Worm (Caenorhabditis elegans) whole organism, L4 larva: Measurements from ENCODE around the gene clh-6.

ENCODE experiments used
- ama-1 ChIP-seq: fragments of 150-350 bp; optimal IDR thresholded peaks from 2 replicates; lab custom pipeline; 2014; ENCODE audit warnings: inconsistent platforms, mixed read lengths
- ces-1 ChIP-seq: fragments of 150-350 bp; sonication (generic microtip); optimal IDR thresholded peaks from 4 replicates; lab custom pipeline; 2014; ENCODE audit warnings: missing biosample characterization, missing genetic modification reagents, missing genetic modification characterization
- fos-1 ChIP-seq: fragments of 150-350 bp; optimal IDR thresholded peaks from 2 replicates; lab custom pipeline; 2014; ENCODE audit warnings: missing biosample characterization, missing genetic modification characterization
- lin-39 ChIP-seq: fragments of 150-350 bp; optimal IDR thresholded peaks from 2 replicates; lab custom pipeline; 2014; ENCODE audit warnings: missing biosample characterization, missing genetic modification reagents, missing genetic modification characterization
- mep-1 ChIP-seq: fragments of 150-350 bp; sonication (generic microtip); optimal IDR thresholded peaks from 3 replicates; lab custom pipeline; 2014; ENCODE audit warnings: missing biosample characterization, missing genetic modification characterization
- nhr-237 ChIP-seq: sonication (generic microtip); optimal IDR thresholded peaks from 2 replicates; lab custom pipeline; 2017; ENCODE audit warnings: missing biosample characterization, missing genetic modification characterization
- nhr-28 ChIP-seq: fragments of 150-350 bp; optimal IDR thresholded peaks from 2 replicates; lab custom pipeline; 2014; ENCODE audit warnings: missing biosample characterization, missing genetic modification characterization
- nhr-6 ChIP-seq: fragments of 150-350 bp; optimal IDR thresholded peaks from 2 replicates; lab custom pipeline; 2014; ENCODE audit warnings: missing biosample characterization, missing genetic modification characterization
- skn-1 ChIP-seq: fragments of 150-350 bp; optimal IDR thresholded peaks from 2 replicates; lab custom pipeline; 2014; ENCODE audit warnings: missing biosample characterization, missing genetic modification characterization
- unc-130 ChIP-seq: sonication (generic microtip); optimal IDR thresholded peaks from 2 replicates; lab custom pipeline; 2016; ENCODE audit warnings: missing genetic modification reagents, missing genetic modification characterization, missing compliant biosample characterization
- unc-62 ChIP-seq, 3 experiments: fragments of 150-350 bp in 1 of 3; sonication (generic microtip); optimal IDR thresholded peaks in 2 of 3; peaks in 1 of 3; 1 replicate in 1 of 3; 2 replicates in 2 of 3; lab custom pipeline; 2014 to 2017; ENCODE audit warnings: missing biosample characterization in 3 of 3, missing genetic modification characterization in 3 of 3, missing genetic modification reagents in 3 of 3, missing genotype in 1 of 3
- ztf-11 ChIP-seq: fragments of 150-350 bp; optimal IDR thresholded peaks from 2 replicates; lab custom pipeline; 2014; ENCODE audit warnings: missing biosample characterization, missing genetic modification characterization

DNA sequence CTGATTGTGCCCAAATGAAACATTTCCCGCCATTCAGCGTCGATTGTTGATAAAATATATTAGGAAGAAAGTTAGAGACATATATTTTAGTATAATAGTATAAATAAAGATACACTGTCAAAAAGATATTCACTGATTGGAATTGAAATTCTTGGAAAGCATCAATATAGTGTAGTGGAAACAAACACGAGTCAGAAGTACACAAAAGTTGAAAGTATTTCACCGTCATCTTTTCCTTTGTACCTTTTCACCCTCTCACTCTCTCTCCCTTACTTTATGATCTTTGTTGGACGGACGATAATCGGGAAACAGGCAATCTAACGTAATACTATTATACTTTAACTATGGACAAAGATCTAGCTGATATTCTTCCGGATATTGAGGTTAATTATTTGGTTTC, 30.9 kb upstream of the clh-6 start, which contains the start of gene nhr-208:
- TF ChIP-seq lin-39 (tag; lab: Kevin White, UChicago) = no peak
- no peak for TF ChIP-seq unc-130 (GFP tag; lab: Kevin White, UChicago)
- TF ChIP-seq nhr-28 = peak; percentile 62
- no peak for TF ChIP-seq ztf-11 (tag; lab: Kevin White, UChicago)
- TF ChIP-seq ces-1 = no peak
- TF ChIP-seq unc-62 (GFP tag; optimal IDR thresholded peaks at IDR 0.05 in 1 of 2; lab: Kevin White, UChicago) = no peak
- no peak for TF ChIP-seq unc-62 (tag; optimal IDR thresholded peaks at IDR 0.05; lab: Kevin White, UChicago)
- TF ChIP-seq ama-1 (lab: Kevin White, UChicago) = no peak
- no peak for TF ChIP-seq nhr-237 (tag; lab: Kevin White, UChicago)
- no peak for TF ChIP-seq fos-1 (tag; lab: Kevin White, UChicago)
- TF ChIP-seq nhr-6 = no peak
- TF ChIP-seq mep-1 = no peak
- no peak for TF ChIP-seq skn-1 (tag; lab: Kevin White, UChicago)
